Worm (Caenorhabditis elegans) whole organism, late embryonic: Measurements from ENCODE around the gene T02H6.9.
"Not testable (repeated sequence)": the region's sequence is repeated elsewhere in the genome, so short reads cannot be mapped to it uniquely, and the experiment has no call there.

Experiments
- C08G9.2 ChIP-seq: sonication (generic microtip); optimal IDR thresholded peaks from 2 replicates; lab custom pipeline; 2016; ENCODE audit warnings: mild to moderate bottlenecking, missing genetic modification characterization, moderate library complexity, missing compliant biosample characterization
- ceh-14 ChIP-seq: sonication (generic microtip); optimal IDR thresholded peaks from 2 replicates; lab custom pipeline; 2016; ENCODE audit warnings: missing genotype, missing genetic modification characterization, missing compliant biosample characterization
- ceh-18 ChIP-seq: sonication (generic microtip); optimal IDR thresholded peaks from 2 replicates; lab custom pipeline; 2016; ENCODE audit warnings: missing genetic modification characterization, missing compliant biosample characterization
- ceh-45 ChIP-seq: fragments of 200-800 bp; sonication (Bioruptor generic); IDR thresholded peaks from 2 replicates; pipeline ENCODE4 v1.3.6; 2022; ENCODE audit warnings: missing genetic modification reagents, missing genetic modification characterization, missing compliant biosample characterization
- ceh-48 ChIP-seq: sonication (generic microtip); optimal IDR thresholded peaks from 2 replicates; lab custom pipeline; 2016; ENCODE audit warnings: missing genetic modification characterization, inconsistent platforms, missing compliant biosample characterization
- ceh-6 ChIP-seq: fragments of 200-800 bp; sonication (Bioruptor generic); optimal IDR thresholded peaks from 2 replicates; lab custom pipeline; 2018; ENCODE audit warnings: mild to moderate bottlenecking, missing genetic modification characterization, missing compliant biosample characterization
- ceh-9 ChIP-seq: sonication (generic microtip); optimal IDR thresholded peaks from 2 replicates; lab custom pipeline; 2016; ENCODE audit warnings: mild to moderate bottlenecking, missing genetic modification characterization, inconsistent platforms, missing compliant biosample characterization
- dmd-4 ChIP-seq: sonication (generic microtip); optimal IDR thresholded peaks from 2 replicates; lab custom pipeline; 2016; ENCODE audit warnings: borderline replicate concordance, missing genetic modification characterization, missing compliant biosample characterization
- dve-1 ChIP-seq: sonication (generic microtip); optimal IDR thresholded peaks from 2 replicates; lab custom pipeline; 2017; ENCODE audit warnings: antibody characterized with exemption, mild to moderate bottlenecking, missing genetic modification characterization, missing compliant biosample characterization
- elt-2 ChIP-seq: sonication (generic microtip); optimal IDR thresholded peaks from 2 replicates; lab custom pipeline; 2016; ENCODE audit warnings: missing genetic modification reagents, missing genetic modification characterization, missing compliant biosample characterization
- elt-4 ChIP-seq: sonication (generic microtip); optimal IDR thresholded peaks from 2 replicates; lab custom pipeline; 2016; ENCODE audit warnings: missing genetic modification characterization, missing compliant biosample characterization
- ets-4 ChIP-seq: sonication (generic microtip); optimal IDR thresholded peaks from 2 replicates; lab custom pipeline; 2016; ENCODE audit warnings: missing genetic modification characterization, missing compliant biosample characterization
- hlh-13 ChIP-seq: fragments of 200-800 bp; sonication (Bioruptor generic); optimal IDR thresholded peaks from 2 replicates; lab custom pipeline; 2018; ENCODE audit warnings: mild to moderate bottlenecking, missing genetic modification characterization, missing compliant biosample characterization
- hlh-15 ChIP-seq: sonication (generic microtip); optimal IDR thresholded peaks from 2 replicates; lab custom pipeline; 2016; ENCODE audit warnings: missing genetic modification characterization, missing compliant biosample characterization
- hlh-8 ChIP-seq: sonication (generic microtip); optimal IDR thresholded peaks from 2 replicates; lab custom pipeline; 2016; ENCODE audit warnings: missing genotype, missing genetic modification characterization, missing compliant biosample characterization
- lin-11 ChIP-seq: fragments of 200-800 bp; sonication (Bioruptor generic); optimal IDR thresholded peaks from 2 replicates; lab custom pipeline; 2018; ENCODE audit warnings: mild to moderate bottlenecking, missing genetic modification characterization, missing compliant biosample characterization
- nhr-11 ChIP-seq: fragments of 150-350 bp; optimal IDR thresholded peaks from 2 replicates; lab custom pipeline; 2014; ENCODE audit warnings: missing biosample characterization, missing genetic modification characterization
- pha-4 ChIP-seq: fragments of 150-350 bp; optimal IDR thresholded peaks from 2 replicates; lab custom pipeline; 2018; ENCODE audit warnings: missing biosample characterization, missing genetic modification reagents, missing genetic modification characterization
- ref-2 ChIP-seq: sonication (generic microtip); optimal IDR thresholded peaks from 2 replicates; lab custom pipeline; 2016; ENCODE audit warnings: missing genetic modification characterization, missing compliant biosample characterization
- sox-2 ChIP-seq: fragments of 200-800 bp; sonication (Bioruptor generic); IDR thresholded peaks from 2 replicates; pipeline ENCODE4 v1.3.6; 2022; ENCODE audit warnings: missing genetic modification reagents, missing genetic modification characterization, missing compliant biosample characterization
- sox-4 ChIP-seq: sonication (generic microtip); optimal IDR thresholded peaks from 2 replicates; lab custom pipeline; 2017; ENCODE audit warnings: mild to moderate bottlenecking, missing genetic modification characterization, inconsistent platforms, missing compliant biosample characterization
- syd-9 ChIP-seq: sonication (generic microtip); optimal IDR thresholded peaks from 2 replicates; lab custom pipeline; 2016; ENCODE audit warnings: mild to moderate bottlenecking, missing genetic modification characterization, moderate library complexity, missing compliant biosample characterization
- tbx-7 ChIP-seq: sonication (generic microtip); optimal IDR thresholded peaks from 2 replicates; lab custom pipeline; 2016; ENCODE audit warnings: missing genotype, missing genetic modification characterization, missing compliant biosample characterization
- unc-3 ChIP-seq, 2 experiments: fragments of 200-800 bp in 1 of 2; sonication (Bioruptor generic) in 1 of 2; sonication (generic microtip) in 1 of 2; conservative IDR thresholded peaks in 1 of 2; optimal IDR thresholded peaks in 1 of 2; 2 replicates each; pipeline versions ENCODE4 v1.3.6 to Lab custom; 2016 to 2022; ENCODE audit warnings: missing compliant biosample characterization in 2 of 2, missing genetic modification characterization in 2 of 2, missing genetic modification reagents in 1 of 2
- unc-42 ChIP-seq: sonication (generic microtip); optimal IDR thresholded peaks from 2 replicates; lab custom pipeline; 2016; ENCODE audit warnings: missing genotype, missing genetic modification characterization, missing compliant biosample characterization
- unc-86 ChIP-seq: sonication (generic microtip); optimal IDR thresholded peaks from 2 replicates; lab custom pipeline; 2016; ENCODE audit warnings: missing genetic modification characterization, missing compliant biosample characterization
- zip-5 ChIP-seq: sonication (generic microtip); optimal IDR thresholded peaks from 2 replicates; lab custom pipeline; 2016; ENCODE audit warnings: missing genetic modification characterization, missing compliant biosample characterization
- ztf-16 ChIP-seq: sonication (generic microtip); optimal IDR thresholded peaks from 2 replicates; lab custom pipeline; 2017; ENCODE audit warnings: missing genetic modification characterization, missing compliant biosample characterization

The T02H6.9 gene

ce11 chrII:682326-682725 lies 3.6 kb downstream of the T02H6.9 start, which contains the start of gene T02H6.7:
TSS of gene T02H6.7 (plus strand) at chrII:682626.
- TF ChIP-seq ref-2 (tag; lab: Kevin White, UChicago), result no peak
- no peak for TF ChIP-seq dve-1 (tag; lab: Kevin White, UChicago)
- no peak for TF ChIP-seq elt-4
- TF ChIP-seq ceh-6 (GFP tag; lab: Kevin White, UChicago), result no peak
- TF ChIP-seq, all 69 proteins: peak for 0

ce11 chrII:683467-683866 lies 4.8 kb downstream of the T02H6.9 start, which contains the start of gene T02H6.6:
TSS of gene T02H6.6 (plus strand) at chrII:683767.
- TF ChIP-seq hlh-13 (GFP tag; lab: Kevin White, UChicago) (no peak), zip-5 (tag; lab: Kevin White, UChicago) (no peak), elt-2 (tag; lab: Kevin White, UChicago) (no peak), hlh-8 (tag; lab: Kevin White, UChicago) (no peak), lin-11 (tag; lab: Kevin White, UChicago) (no peak)
- TF ChIP-seq, all 69 proteins: peak for 0

- no peak for TF ChIP-seq elt-2 (tag; lab: Kevin White, UChicago)
- TF ChIP-seq zip-5 (tag; lab: Kevin White, UChicago), result no peak
Measured at ce11 chrII:684811-685210, 6.1 kb downstream of the T02H6.9 start, which contains the start of gene T02H6.5. TSS of gene T02H6.5 (plus strand) at chrII:685111.

ce11 chrII:689749-690148 lies 11.1 kb downstream of the T02H6.9 start, which contains the start of gene T02H6.4:
TSS of gene T02H6.4 (plus strand) at chrII:690049.
- TF ChIP-seq dmd-4 (tag; lab: Kevin White, UChicago) (no peak), ceh-9 (tag; lab: Kevin White, UChicago) (no peak)

- TF ChIP-seq ceh-6 (GFP tag; lab: Kevin White, UChicago), result no peak
- no peak for TF ChIP-seq ets-4
- no peak for TF ChIP-seq ceh-45 (GFP tag; lab: Robert Waterston, UW)
- TF ChIP-seq C08G9.2 (tag; lab: Kevin White, UChicago), result no peak
- TF ChIP-seq sox-2, result no peak
- TF ChIP-seq hlh-15 (tag; lab: Kevin White, UChicago), result no peak
- no peak for TF ChIP-seq ceh-48 (tag; lab: Kevin White, UChicago)
- no peak for TF ChIP-seq ceh-18 (tag; lab: Kevin White, UChicago)
- no peak for TF ChIP-seq nhr-11 (tag; lab: Kevin White, UChicago)
- no peak for TF ChIP-seq syd-9 (tag; lab: Kevin White, UChicago)
- no peak for TF ChIP-seq tbx-7 (tag; lab: Kevin White, UChicago)
- TF ChIP-seq hlh-13 (GFP tag; lab: Kevin White, UChicago), result no peak
- TF ChIP-seq unc-42 (tag; lab: Kevin White, UChicago), result no peak
- TF ChIP-seq, all 69 proteins: peak for 0
Measured at ce11 chrII:691550-691949, 12.9 kb downstream of the T02H6.9 start, which contains the start of gene T02H6.3. TSS of gene T02H6.3 (plus strand) at chrII:691850.

ce11 chrII:695079-695478 lies 16.4 kb downstream of the T02H6.9 start:
- 0 out of 2 replicates have a peak, but pooled peaks have one; percentile 8 for TF ChIP-seq unc-3 (GFP tag; conservative IDR thresholded peaks at IDR 0.05; lab: Robert Waterston, UW)
- TF ChIP-seq unc-3 (tag; optimal IDR thresholded peaks at IDR 0.05; lab: Kevin White, UChicago), result not testable (repeated sequence)

ce11 chrII:701025-701370 lies 22.3 kb downstream of the T02H6.9 start, which contains the start of gene T02H6.11:
TSS of gene T02H6.11 (minus strand) at chrII:701125.
- TF ChIP-seq ztf-16 (no peak), unc-86 (tag; lab: Kevin White, UChicago) (no peak), hlh-8 (tag; lab: Kevin White, UChicago) (no peak), pha-4 (tag; lab: Kevin White, UChicago) (no peak), hlh-15 (tag; lab: Kevin White, UChicago) (no peak), nhr-11 (tag; lab: Kevin White, UChicago) (no peak), sox-2 (no peak), elt-2 (tag; lab: Kevin White, UChicago) (no peak), lin-11 (tag; lab: Kevin White, UChicago) (no peak), sox-4 (tag; lab: Kevin White, UChicago) (no peak), ceh-14 (tag; lab: Kevin White, UChicago) (no peak)
